Fruit fly (Drosophila melanogaster): ENCODE results near the gene dsb.

The dsb gene

DNA sequence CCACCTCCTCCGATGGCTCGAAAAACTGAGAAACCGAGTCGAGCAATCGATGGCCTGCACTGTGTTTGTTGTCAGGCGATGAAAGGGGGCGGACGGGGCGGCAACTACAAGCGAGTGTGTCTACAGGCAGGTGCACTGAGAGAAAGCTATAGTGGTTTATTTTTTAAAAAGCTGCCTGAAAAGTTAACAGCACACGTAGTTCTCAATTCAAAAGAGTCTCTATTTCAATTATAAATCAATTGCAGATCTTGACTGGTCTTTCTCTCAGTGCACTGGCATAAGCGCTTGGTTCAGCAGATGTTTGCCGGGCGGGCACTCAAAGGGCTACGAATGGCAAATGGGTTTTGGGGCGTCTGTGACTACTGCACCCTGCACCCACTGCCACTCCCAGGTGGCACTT is 29.3 kb downstream of the dsb start (continued):
- TF ChIP-seq CG6854 (GFP tag; optimal IDR thresholded peaks at IDR 0.05), result no peak
- TF ChIP-seq fd59A (GFP tag; optimal IDR thresholded peaks at IDR 0.05), result no peak
- TF ChIP-seq vri (GFP tag; optimal IDR thresholded peaks at IDR 0.05), result no peak
- no peak for TF ChIP-seq OdsH (GFP tag; optimal IDR thresholded peaks at IDR 0.05)
- peak; percentile 1 for TF ChIP-seq CG11902 (GFP tag; optimal IDR thresholded peaks at IDR 0.05)
- no peak for TF ChIP-seq CG1621 (tag; optimal IDR thresholded peaks at IDR 0.05)
- TF ChIP-seq dac (GFP tag; optimal IDR thresholded peaks at IDR 0.05), result no peak

dm6 chr3L:1876215-1876625 is 33.8 kb downstream of the dsb start, which contains the start of gene dre4:
dre4 (minus strand) TSS chr3L:1876312.
- TF ChIP-seq salr (GFP tag; optimal IDR thresholded peaks at IDR 0.05) (peak in 1 of 2 experiments; percentile 22), OdsH (GFP tag; optimal IDR thresholded peaks at IDR 0.05) (no peak), Hr39 (GFP tag; optimal IDR thresholded peaks at IDR 0.05) (peak; percentile 54), cyc (GFP tag; optimal IDR thresholded peaks at IDR 0.05) (peak; percentile 71), Blimp-1 (GFP tag; optimal IDR thresholded peaks at IDR 0.05) (no peak), CG1621 (tag; optimal IDR thresholded peaks at IDR 0.05) (peak; percentile 100), CG31627 (GFP tag; optimal IDR thresholded peaks at IDR 0.05) (peak; percentile 52), CG9139 (GFP tag; optimal IDR thresholded peaks at IDR 0.05) (no peak), Lpt (GFP tag; optimal IDR thresholded peaks at IDR 0.05) (peak; percentile 31), CG3919 (GFP tag; optimal IDR thresholded peaks at IDR 0.05) (no peak), CG3032 (tag; optimal IDR thresholded peaks at IDR 0.05) (peak; percentile 51), Eip78C (GFP tag) (peak; percentile 80), eg (GFP tag; IDR thresholded peaks at IDR 0.05) (peak; percentile 86), Sox14 (GFP tag; optimal IDR thresholded peaks at IDR 0.05) (peak; percentile 75), CG8319 (GFP tag; optimal IDR thresholded peaks at IDR 0.05) (peak; percentile 9), CG11294 (GFP tag; IDR thresholded peaks at IDR 0.05) (peak; percentile 42; the same call in 1 of the 2 replicates), CG16779 (tag; optimal IDR thresholded peaks at IDR 0.05) (peak; percentile 19), CG11762 (GFP tag; optimal IDR thresholded peaks at IDR 0.05; ENCODE audit: insufficient read depth) (peak; percentile 6), Ets96B (tag; optimal IDR thresholded peaks at IDR 0.05) (peak; percentile 68), topi (GFP tag; optimal IDR thresholded peaks at IDR 0.05) (peak; percentile 63), net (GFP tag; optimal IDR thresholded peaks at IDR 0.05) (peak; percentile 46), CG8119 (GFP tag; IDR thresholded peaks at IDR 0.05) (peak; percentile 78), fd85E (GFP tag; optimal IDR thresholded peaks at IDR 0.05) (no peak), Hr38 (GFP tag; optimal IDR thresholded peaks at IDR 0.05) (no peak), CG6276 (GFP tag; optimal IDR thresholded peaks at IDR 0.05) (peak; percentile 62), acj6 (GFP tag; optimal IDR thresholded peaks at IDR 0.05) (no peak), CG6792 (GFP tag; optimal IDR thresholded peaks at IDR 0.05) (peak; percentile 58), spab (GFP tag; optimal IDR thresholded peaks at IDR 0.05) (peak; percentile 40), CG6808 (GFP tag; optimal IDR thresholded peaks at IDR 0.05) (no peak), Eip75B (GFP tag; optimal IDR thresholded peaks at IDR 0.05) (no peak), CG10631 (GFP tag; optimal IDR thresholded peaks at IDR 0.05) (no peak), CG11902 (GFP tag; optimal IDR thresholded peaks at IDR 0.05) (peak; percentile 7), dac (GFP tag; optimal IDR thresholded peaks at IDR 0.05) (no peak), vri (GFP tag; optimal IDR thresholded peaks at IDR 0.05) (no peak), achi (GFP tag; optimal IDR thresholded peaks at IDR 0.05) (peak; percentile 83), lz (GFP tag; optimal IDR thresholded peaks at IDR 0.05) (peak; percentile 59), CG7368 (GFP tag; optimal IDR thresholded peaks at IDR 0.05) (peak; percentile 52), Gug (GFP tag; IDR thresholded peaks at IDR 0.05) (peak; percentile 22; the same call in 1 of the 2 replicates), CG10669 (GFP tag; optimal IDR thresholded peaks at IDR 0.05) (no peak), pdm3 (GFP tag; optimal IDR thresholded peaks at IDR 0.05) (no peak), dsx (GFP tag; optimal IDR thresholded peaks at IDR 0.05; ENCODE audit: poor library complexity, severe bottlenecking) (peak; percentile 45), ss (GFP tag; optimal IDR thresholded peaks at IDR 0.05) (no peak), Hr4 (GFP tag; optimal IDR thresholded peaks at IDR 0.05) (peak; percentile 68), fkh (GFP tag; optimal IDR thresholded peaks at IDR 0.05) (no peak), Smox (GFP tag; optimal IDR thresholded peaks at IDR 0.05) (no peak), CG6163 (GFP tag; IDR thresholded peaks at IDR 0.05) (peak; percentile 66; the same call in 1 of the 3 replicates), Ets21C (GFP tag; optimal IDR thresholded peaks at IDR 0.05) (peak; percentile 35)
